Fruit fly (Drosophila melanogaster) whole organism, prepupa: ENCODE measurements around the gene Dyro.
A peak's percentile ranks its signal among the peaks of the same experiment; 100 is the strongest.

ENCODE experiments used
- Blimp-1 ChIP-seq: fragments of 200-800 bp; sonication (Bioruptor generic); optimal IDR thresholded peaks from 3 replicates; lab custom pipeline; 2017; ENCODE audit warnings: missing biosample characterization, missing genetic modification characterization, mild to moderate bottlenecking, moderate library complexity, missing genetic modification reagents
- CG10669 ChIP-seq: fragments of 200-800 bp; sonication (Bioruptor generic); optimal IDR thresholded peaks from 3 replicates; lab custom pipeline; 2018; ENCODE audit warnings: missing biosample characterization, mild to moderate bottlenecking, missing genetic modification characterization, moderate library complexity
- CG11294 ChIP-seq: fragments of 200-800 bp; sonication (Bioruptor generic); IDR thresholded peaks from 2 replicates; pipeline ENCODE4 v1.3.6; 2022; ENCODE audit warnings: missing biosample characterization, missing genetic modification characterization
- CG11902 ChIP-seq: fragments of 200-800 bp; sonication (Bioruptor generic); optimal IDR thresholded peaks from 3 replicates; lab custom pipeline; 2016; ENCODE audit warnings: missing biosample characterization, missing genetic modification characterization
- CG16779 ChIP-seq: fragments of 200-800 bp; sonication (Bioruptor generic); optimal IDR thresholded peaks from 3 replicates; lab custom pipeline; 2017; ENCODE audit warnings: missing biosample characterization, mild to moderate bottlenecking, missing genetic modification characterization
- CG3032 ChIP-seq: fragments of 200-800 bp; optimal IDR thresholded peaks from 2 replicates; lab custom pipeline; 2019; ENCODE audit warnings: missing biosample characterization, mild to moderate bottlenecking, missing genetic modification characterization, moderate library complexity
- CG31627 ChIP-seq: fragments of 200-800 bp; sonication (Bioruptor generic); optimal IDR thresholded peaks from 3 replicates; lab custom pipeline; 2016; ENCODE audit warnings: missing biosample characterization, missing genetic modification characterization
- CG32006 ChIP-seq: fragments of 200-800 bp; sonication (Bioruptor generic); optimal IDR thresholded peaks from 3 replicates; lab custom pipeline; 2017; ENCODE audit warnings: missing biosample characterization, mild to moderate bottlenecking, missing genetic modification characterization
- CG34406 ChIP-seq: fragments of 200-800 bp; sonication (Bioruptor generic); optimal IDR thresholded peaks from 3 replicates; lab custom pipeline; 2016; ENCODE audit warnings: missing biosample characterization, missing genetic modification characterization
- CG3919 ChIP-seq: fragments of 200-800 bp; sonication (Bioruptor generic); optimal IDR thresholded peaks from 3 replicates; lab custom pipeline; 2016; ENCODE audit warnings: missing biosample characterization, missing genetic modification characterization
- CG4318 ChIP-seq: fragments of 200-800 bp; sonication (Bioruptor generic); optimal IDR thresholded peaks from 3 replicates; lab custom pipeline; 2017; ENCODE audit warnings: missing biosample characterization, mild to moderate bottlenecking, missing genetic modification characterization
- CG6163 ChIP-seq: fragments of 200-800 bp; sonication (Bioruptor generic); IDR thresholded peaks from 3 replicates; pipeline ENCODE4 v1.3.6; 2022; ENCODE audit warnings: missing biosample characterization, missing genetic modification characterization
- CG6276 ChIP-seq: fragments of 200-800 bp; sonication (Bioruptor generic); optimal IDR thresholded peaks from 2 replicates; lab custom pipeline; 2017; ENCODE audit warnings: missing biosample characterization, mild to moderate bottlenecking, missing genetic modification characterization
- CG6792 ChIP-seq: fragments of 200-800 bp; sonication (Bioruptor generic); optimal IDR thresholded peaks from 3 replicates; lab custom pipeline; 2016; ENCODE audit warnings: missing biosample characterization, missing genetic modification characterization
- CG6808 ChIP-seq: fragments of 200-800 bp; sonication (Bioruptor generic); optimal IDR thresholded peaks from 3 replicates; lab custom pipeline; 2017; ENCODE audit warnings: missing biosample characterization, missing genetic modification characterization, mild to moderate bottlenecking, moderate library complexity, missing genetic modification reagents
- CG6854 ChIP-seq: fragments of 200-800 bp; sonication (Bioruptor generic); optimal IDR thresholded peaks from 2 replicates; lab custom pipeline; 2017; ENCODE audit warnings: missing biosample characterization, mild to moderate bottlenecking, missing genetic modification characterization
- CG7368 ChIP-seq: fragments of 200-800 bp; sonication (Bioruptor generic); optimal IDR thresholded peaks from 3 replicates; lab custom pipeline; 2016; ENCODE audit warnings: missing biosample characterization, missing genetic modification characterization
- CG8119 ChIP-seq: fragments of 200-800 bp; sonication (Bioruptor generic); IDR thresholded peaks from 3 replicates; pipeline ENCODE4 v1.3.6; 2022; ENCODE audit warnings: missing biosample characterization, missing genetic modification characterization
- CG8632 ChIP-seq: fragments of 200-800 bp; sonication (Bioruptor generic); optimal IDR thresholded peaks from 3 replicates; lab custom pipeline; 2016; ENCODE audit warnings: missing biosample characterization, missing genetic modification characterization
- CG9139 ChIP-seq: fragments of 200-800 bp; sonication (Bioruptor generic); optimal IDR thresholded peaks from 3 replicates; lab custom pipeline; 2017; ENCODE audit warnings: missing biosample characterization, mild to moderate bottlenecking, missing genetic modification characterization
- Eip75B ChIP-seq: fragments of 200-800 bp; sonication (Bioruptor generic); optimal IDR thresholded peaks from 3 replicates; lab custom pipeline; 2016; ENCODE audit warnings: missing biosample characterization, missing genetic modification characterization
- Eip78C ChIP-seq: fragments of 200-800 bp; sonication (Bioruptor generic); peaks from one replicate; lab custom pipeline; 2016; ENCODE audit warnings: missing biosample characterization, missing genetic modification characterization
- Eip93F ChIP-seq: fragments of 200-800 bp; sonication (Bioruptor generic); optimal IDR thresholded peaks from 2 replicates; lab custom pipeline; 2016; ENCODE audit warnings: missing biosample characterization, mild to moderate bottlenecking, missing genetic modification characterization
- Ets21C ChIP-seq: fragments of 200-800 bp; sonication (Bioruptor generic); optimal IDR thresholded peaks from 3 replicates; lab custom pipeline; 2016; ENCODE audit warnings: missing biosample characterization, missing genetic modification characterization
- Hr38 ChIP-seq: sonication (Bioruptor generic); optimal IDR thresholded peaks from 2 replicates; lab custom pipeline; 2016; ENCODE audit warnings: missing biosample characterization, missing genetic modification characterization
- Hr39 ChIP-seq: fragments of 200-800 bp; sonication (Bioruptor generic); optimal IDR thresholded peaks from 2 replicates; lab custom pipeline; 2016; ENCODE audit warnings: missing biosample characterization, missing genetic modification characterization
- Hr4 ChIP-seq: fragments of 200-800 bp; sonication (Bioruptor generic); optimal IDR thresholded peaks from 3 replicates; lab custom pipeline; 2016; ENCODE audit warnings: missing biosample characterization, missing genetic modification characterization
- Met ChIP-seq: fragments of 200-800 bp; sonication (Bioruptor generic); optimal IDR thresholded peaks from 3 replicates; lab custom pipeline; 2016; ENCODE audit warnings: missing biosample characterization, missing genetic modification characterization
- Smox ChIP-seq: fragments of 200-800 bp; sonication (Bioruptor generic); optimal IDR thresholded peaks from 3 replicates; lab custom pipeline; 2016; ENCODE audit warnings: missing biosample characterization, missing genetic modification characterization
- Sox102F ChIP-seq: fragments of 200-800 bp; sonication (Bioruptor generic); optimal IDR thresholded peaks from 2 replicates; lab custom pipeline; 2016; ENCODE audit warnings: missing biosample characterization, mild to moderate bottlenecking, missing genetic modification characterization
- Sox14 ChIP-seq: fragments of 200-800 bp; sonication (Bioruptor generic); optimal IDR thresholded peaks from 3 replicates; lab custom pipeline; 2016; ENCODE audit warnings: missing biosample characterization, missing genetic modification characterization
- Sox15 ChIP-seq: fragments of 200-800 bp; sonication (Bioruptor generic); optimal IDR thresholded peaks from 3 replicates; lab custom pipeline; 2016; ENCODE audit warnings: missing biosample characterization, missing genetic modification characterization
- acj6 ChIP-seq: fragments of 200-800 bp; sonication (Bioruptor generic); optimal IDR thresholded peaks from 3 replicates; lab custom pipeline; 2016; ENCODE audit warnings: missing biosample characterization, missing genetic modification characterization
- cyc ChIP-seq: fragments of 200-800 bp; sonication (Bioruptor generic); optimal IDR thresholded peaks from 3 replicates; lab custom pipeline; 2016; ENCODE audit warnings: missing biosample characterization, missing genetic modification characterization
- dac ChIP-seq: fragments of 200-800 bp; sonication (Bioruptor generic); optimal IDR thresholded peaks from 2 replicates; lab custom pipeline; 2017; ENCODE audit warnings: missing biosample characterization, mild to moderate bottlenecking, missing genetic modification characterization
- dsx ChIP-seq: fragments of 200-800 bp; optimal IDR thresholded peaks from 3 replicates; lab custom pipeline; 2019; ENCODE audit warnings: missing biosample characterization, mild to moderate bottlenecking, missing genetic modification characterization, moderate library complexity; ENCODE audit not compliant: poor library complexity, severe bottlenecking
- esn ChIP-seq: fragments of 200-800 bp; sonication (Bioruptor generic); optimal IDR thresholded peaks from 2 replicates; lab custom pipeline; 2016; ENCODE audit warnings: missing biosample characterization, mild to moderate bottlenecking, missing genetic modification characterization, moderate library complexity
- fd85E ChIP-seq: fragments of 200-800 bp; sonication (Bioruptor generic); optimal IDR thresholded peaks from 3 replicates; lab custom pipeline; 2016; ENCODE audit warnings: missing biosample characterization, missing genetic modification characterization
- salr ChIP-seq, 2 experiments: fragments of 200-800 bp; sonication (Bioruptor generic); optimal IDR thresholded peaks; 3 replicates each; lab custom pipeline; 2016 to 2018; ENCODE audit warnings: missing biosample characterization in 2 of 2, missing genetic modification characterization in 2 of 2, mild to moderate bottlenecking in 1 of 2
- spab ChIP-seq: fragments of 200-800 bp; sonication (Bioruptor generic); optimal IDR thresholded peaks from 2 replicates; lab custom pipeline; 2017; ENCODE audit warnings: missing biosample characterization, mild to moderate bottlenecking, missing genetic modification characterization, missing genetic modification reagents
- ss ChIP-seq, 2 experiments: fragments of 200-800 bp; sonication (Bioruptor generic); optimal IDR thresholded peaks; 2 replicates in 1 of 2; 3 replicates in 1 of 2; lab custom pipeline; 2017 to 2018; ENCODE audit warnings: mild to moderate bottlenecking in 2 of 2, missing biosample characterization in 2 of 2, missing genetic modification characterization in 2 of 2, moderate library complexity in 1 of 2
- svp ChIP-seq: fragments of 200-800 bp; sonication (Bioruptor generic); peaks from one replicate; lab custom pipeline; 2016; ENCODE audit warnings: missing biosample characterization, missing genetic modification characterization
- topi ChIP-seq: fragments of 200-800 bp; sonication (Bioruptor generic); optimal IDR thresholded peaks from 3 replicates; lab custom pipeline; 2016; ENCODE audit warnings: missing biosample characterization, missing genetic modification characterization
- vri ChIP-seq: fragments of 200-800 bp; sonication (Bioruptor generic); optimal IDR thresholded peaks from 3 replicates; lab custom pipeline; 2016; ENCODE audit warnings: missing biosample characterization, mild to moderate bottlenecking, missing genetic modification characterization

Gene Dyro

DNA sequence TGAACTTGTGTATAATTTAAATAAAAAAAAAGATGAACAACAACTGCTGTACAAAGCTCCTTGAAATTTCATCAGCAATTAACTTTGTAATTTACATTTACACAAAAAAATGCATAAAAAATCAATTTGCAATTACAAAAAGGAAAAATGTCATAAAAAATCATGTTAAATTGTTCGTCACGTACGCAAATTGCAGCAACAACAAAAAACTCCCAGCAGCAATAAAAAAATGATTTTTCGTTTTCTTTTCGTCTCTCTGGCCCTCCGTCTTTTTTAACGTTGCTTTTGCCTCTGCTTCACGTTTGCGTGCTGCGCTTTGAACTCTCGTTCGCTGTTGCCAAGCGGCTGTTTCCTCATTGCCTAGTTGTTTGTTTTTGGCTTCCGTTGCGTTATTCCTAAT lies 42.6 kb downstream of the Dyro start:
- TF ChIP-seq CG11902 (GFP tag; lab: Kevin White, UChicago) (no peak), CG6163 (peak; percentile 26; the same call in 2 of the 3 replicates), Eip78C (GFP tag; lab: Kevin White, UChicago) (peak; percentile 59)
- TF ChIP-seq, all 60 proteins: peak for 2

- no peak for TF ChIP-seq fd85E (GFP tag; lab: Kevin White, UChicago)
- TF ChIP-seq salr (GFP tag; optimal IDR thresholded peaks at IDR 0.05; lab: Kevin White, UChicago) = no peak
- TF ChIP-seq Hr39 = no peak
- TF ChIP-seq vri (GFP tag; lab: Kevin White, UChicago) = no peak
Measured at dm6 chr3L:11252424-11253118, 43.1 kb downstream of the Dyro start.

DNA sequence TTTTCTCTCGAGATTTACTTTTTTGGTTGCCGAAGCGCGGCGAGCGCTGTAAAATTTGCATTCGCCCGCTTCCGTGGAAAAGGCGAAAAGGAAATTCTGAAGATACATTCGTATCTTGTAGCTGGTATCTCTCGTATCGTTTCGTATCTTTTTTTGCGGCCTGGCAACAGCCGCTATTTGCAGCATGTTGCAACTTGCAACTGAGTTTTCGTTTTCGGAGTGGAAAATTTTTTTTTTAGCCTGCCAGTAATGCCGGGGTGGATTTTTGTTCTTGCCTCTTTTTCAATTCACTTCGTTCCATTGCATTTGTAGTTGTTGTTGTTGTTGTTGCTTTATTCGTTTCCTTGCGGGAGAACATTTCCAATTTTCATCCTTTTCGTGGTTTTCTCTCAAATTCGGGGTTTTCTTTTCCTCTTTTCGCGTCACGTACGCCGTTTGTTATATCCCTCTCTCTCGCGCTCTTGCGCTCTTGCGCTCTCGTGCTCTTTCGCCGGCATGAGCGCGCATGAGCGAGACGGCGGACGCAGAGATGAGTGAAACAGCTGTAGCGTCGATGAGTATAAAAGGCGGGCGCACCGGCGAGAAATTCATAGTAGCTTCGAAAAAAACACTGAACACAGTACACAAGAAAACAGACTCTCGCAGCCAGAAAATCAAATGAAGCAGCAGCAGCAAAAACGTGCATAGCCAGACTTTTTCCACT lies 43.8 kb downstream of the Dyro start, which contains the start of gene scyl:
TSS of gene scyl (plus strand) at position 587 of the 703 bp plus-strand sequence.
- TF ChIP-seq CG4318 (GFP tag; lab: Kevin White, UChicago) (no peak), CG6854 (GFP tag; lab: Kevin White, UChicago) (peak; percentile 87), CG8119 (GFP tag; lab: Robert Waterston, UW) (peak; percentile 61), Ets21C (GFP tag; lab: Kevin White, UChicago) (no peak), CG34406 (GFP tag; lab: Kevin White, UChicago) (peak; percentile 58), CG7368 (GFP tag; lab: Kevin White, UChicago) (peak; percentile 74), salr (GFP tag; optimal IDR thresholded peaks at IDR 0.05; lab: Kevin White, UChicago) (peak in 1 of 2 experiments; percentile 13), svp (GFP tag; lab: Kevin White, UChicago) (peak; percentile 83), acj6 (GFP tag; lab: Kevin White, UChicago) (peak; percentile 0), Met (GFP tag; lab: Kevin White, UChicago) (peak; percentile 51), CG11294 (peak; percentile 40; the same call in 1 of the 2 replicates), CG8632 (GFP tag; lab: Kevin White, UChicago) (no peak), Blimp-1 (GFP tag; lab: Kevin White, UChicago) (peak; percentile 1), dac (no peak), CG32006 (GFP tag; lab: Kevin White, UChicago) (peak; percentile 20), CG9139 (peak; percentile 80), Eip75B (peak; percentile 72), Hr4 (peak; percentile 10), topi (GFP tag; lab: Kevin White, UChicago) (peak; percentile 48), CG6792 (GFP tag; lab: Kevin White, UChicago) (peak; percentile 27), CG16779 (tag; lab: Kevin White, UChicago) (peak; percentile 84), dsx (GFP tag; lab: Kevin White, UChicago) (peak; percentile 83), spab (peak; percentile 32), Eip78C (GFP tag; lab: Kevin White, UChicago) (peak; percentile 83), Hr38 (GFP tag; lab: Kevin White, UChicago) (no peak), Sox102F (GFP tag; lab: Kevin White, UChicago) (peak; percentile 77), CG10669 (peak; percentile 43), CG31627 (GFP tag; lab: Kevin White, UChicago) (peak; percentile 9), CG6276 (peak; percentile 74), vri (GFP tag; lab: Kevin White, UChicago) (peak; percentile 85), cyc (GFP tag; lab: Kevin White, UChicago) (peak; percentile 34), Sox14 (GFP tag; lab: Kevin White, UChicago) (peak; percentile 72), Smox (GFP tag; lab: Kevin White, UChicago) (peak; percentile 29), Sox15 (GFP tag; lab: Kevin White, UChicago) (no peak), CG3032 (tag; lab: Kevin White, UChicago) (peak; percentile 33), CG6163 (peak; percentile 85), fd85E (GFP tag; lab: Kevin White, UChicago) (peak; percentile 58), Hr39 (no peak), CG6808 (GFP tag; lab: Kevin White, UChicago) (peak; percentile 54), Eip93F (GFP tag; lab: Kevin White, UChicago) (no peak), ss (GFP tag; optimal IDR thresholded peaks at IDR 0.05; lab: Kevin White, UChicago) (peak; percentile 77 to 84), CG11902 (GFP tag; lab: Kevin White, UChicago) (no peak), esn (peak; percentile 70), CG3919 (GFP tag; lab: Kevin White, UChicago) (peak; percentile 79)
